Worm (Caenorhabditis elegans): ENCODE measurements around the gene H23N18.6.

DNA sequence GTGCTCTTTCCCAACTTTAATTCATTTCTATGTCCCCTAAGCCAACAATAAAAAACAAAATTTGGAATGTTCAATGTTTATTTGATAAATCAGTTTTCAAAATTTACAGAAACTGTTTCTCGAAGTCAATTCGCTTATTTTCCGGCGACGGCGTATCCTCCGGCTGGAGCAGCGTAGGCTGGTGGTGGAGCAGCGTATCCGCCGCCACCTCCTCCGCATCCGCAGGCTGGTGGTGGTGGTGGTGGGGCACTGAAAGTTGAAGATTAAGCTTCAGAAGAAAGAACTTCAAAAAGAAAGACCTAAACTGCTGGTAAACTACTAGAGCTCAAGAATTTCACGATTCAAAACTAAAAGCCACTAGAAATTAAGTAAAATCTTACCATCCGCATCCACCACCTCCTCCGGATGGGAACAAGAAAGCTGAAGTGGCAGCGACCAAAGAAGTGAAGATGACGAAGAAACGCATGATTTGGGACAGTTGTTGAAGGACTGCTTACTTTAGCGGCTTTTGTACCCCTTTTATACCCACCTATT is 3.3 kb upstream of the H23N18.6 start, which contains the start of gene C02E7.7:
- TF ChIP-seq lsy-2 (tag; optimal IDR thresholded peaks at IDR 0.05) (no peak), blmp-1 (tag; optimal IDR thresholded peaks at IDR 0.05) (no peak), nhr-20 (tag; optimal IDR thresholded peaks at IDR 0.05) (no peak), grh-1 (GFP tag; IDR thresholded peaks at IDR 0.05) (no peak), sup-37 (GFP tag; optimal IDR thresholded peaks at IDR 0.05) (no peak), isw-1 (GFP tag; IDR thresholded peaks at IDR 0.05) (no peak), nhr-28 (tag; optimal IDR thresholded peaks at IDR 0.05) (no peak), egl-13 (tag; optimal IDR thresholded peaks at IDR 0.05) (no peak)
